Fruit fly (Drosophila melanogaster): ENCODE data around the gene CG14439.

Gene CG14439

dm6 chrX:6711295-6711694 is 36.0 kb upstream of the CG14439 start:
- TF ChIP-seq woc (GFP tag; optimal IDR thresholded peaks at IDR 0.05), result peak; percentile 7
- TF ChIP-seq sv (GFP tag; optimal IDR thresholded peaks at IDR 0.05), result peak; percentile 58
- TF ChIP-seq br (GFP tag; optimal IDR thresholded peaks at IDR 0.05), result peak; percentile 40
- TF ChIP-seq Vsx2 (GFP tag; optimal IDR thresholded peaks at IDR 0.05; ENCODE audit: partially characterized antibody), result no peak
- peak; percentile 0 for TF ChIP-seq tai (GFP tag; optimal IDR thresholded peaks at IDR 0.05)
- peak; percentile 62 for TF ChIP-seq rgr (GFP tag; optimal IDR thresholded peaks at IDR 0.05)
- no peak for TF ChIP-seq pan (optimal IDR thresholded peaks at IDR 0.05)
- peak; percentile 74 for TF ChIP-seq ey (GFP tag; optimal IDR thresholded peaks at IDR 0.05)
- peak; percentile 63 for TF ChIP-seq h (GFP tag; optimal IDR thresholded peaks at IDR 0.05)
- no peak for TF ChIP-seq usp (GFP tag; optimal IDR thresholded peaks at IDR 0.05)
- TF ChIP-seq sage (GFP tag; optimal IDR thresholded peaks at IDR 0.05), result no peak
- no peak for TF ChIP-seq Dfd (GFP tag; optimal IDR thresholded peaks at IDR 0.05)
- no peak for TF ChIP-seq CrebA (GFP tag; optimal IDR thresholded peaks at IDR 0.05; ENCODE audit: borderline replicate concordance)
- TF ChIP-seq fru (GFP tag; optimal IDR thresholded peaks at IDR 0.05), result peak; percentile 76
- peak; percentile 55 for TF ChIP-seq psq (GFP tag; optimal IDR thresholded peaks at IDR 0.05)
- peak; percentile 22 for TF ChIP-seq dmrt93B (GFP tag; optimal IDR thresholded peaks at IDR 0.05)
- peak; percentile 47 for TF ChIP-seq HLH106 (tag; optimal IDR thresholded peaks at IDR 0.05)
- TF ChIP-seq OdsH (GFP tag; optimal IDR thresholded peaks at IDR 0.05), result peak; percentile 58
- peak; percentile 16 for TF ChIP-seq CG32264 (GFP tag; optimal IDR thresholded peaks at IDR 0.05)
- TF ChIP-seq Hr78 (GFP tag; optimal IDR thresholded peaks at IDR 0.05), result no peak
- peak in 1 of 2 experiments; percentile 69 for TF ChIP-seq foxo (GFP tag; optimal IDR thresholded peaks at IDR 0.05)
- peak; percentile 53 for TF ChIP-seq Sp1 (GFP tag; optimal IDR thresholded peaks at IDR 0.05)

dm6 chrX:6716170-6716569 is 31.2 kb upstream of the CG14439 start:
- peak; percentile 94 for TF ChIP-seq Dfd (GFP tag; optimal IDR thresholded peaks at IDR 0.05)
- TF ChIP-seq ey (GFP tag; optimal IDR thresholded peaks at IDR 0.05), result no peak

dm6 chrX:6719259-6719658 is 28.1 kb upstream of the CG14439 start:
- TF ChIP-seq Dfd (GFP tag; optimal IDR thresholded peaks at IDR 0.05), result peak; percentile 32
- no peak for TF ChIP-seq ey (GFP tag; optimal IDR thresholded peaks at IDR 0.05)
- no peak for TF ChIP-seq Rel (GFP tag; optimal IDR thresholded peaks at IDR 0.05)
- peak; percentile 73 for TF ChIP-seq Rel (tag; optimal IDR thresholded peaks at IDR 0.05)

- TF ChIP-seq dmrt93B (GFP tag; optimal IDR thresholded peaks at IDR 0.05), result no peak
- TF ChIP-seq CrebA (GFP tag; optimal IDR thresholded peaks at IDR 0.05; ENCODE audit: borderline replicate concordance), result no peak
- TF ChIP-seq Jra (GFP tag; optimal IDR thresholded peaks at IDR 0.05), result no peak
- TF ChIP-seq Hnf4 (GFP tag; optimal IDR thresholded peaks at IDR 0.05), result no peak
- TF ChIP-seq pan (optimal IDR thresholded peaks at IDR 0.05), result no peak
- TF ChIP-seq tai (GFP tag; optimal IDR thresholded peaks at IDR 0.05), result no peak
- no peak for TF ChIP-seq Vsx2 (GFP tag; optimal IDR thresholded peaks at IDR 0.05; ENCODE audit: partially characterized antibody)
- no peak for TF ChIP-seq ey (GFP tag; optimal IDR thresholded peaks at IDR 0.05)
- no peak for TF ChIP-seq Mio (GFP tag; optimal IDR thresholded peaks at IDR 0.05)
- no peak for TF ChIP-seq foxo (GFP tag; optimal IDR thresholded peaks at IDR 0.05)
- no peak for TF ChIP-seq HLH106 (tag; optimal IDR thresholded peaks at IDR 0.05)
- no peak for TF ChIP-seq h (GFP tag; optimal IDR thresholded peaks at IDR 0.05)
- TF ChIP-seq Sp1 (GFP tag; optimal IDR thresholded peaks at IDR 0.05), result no peak
- TF ChIP-seq Myc (optimal IDR thresholded peaks at IDR 0.05), result no peak
- no peak for TF ChIP-seq lola (GFP tag; optimal IDR thresholded peaks at IDR 0.05)
- no peak for TF ChIP-seq Rel (GFP tag; optimal IDR thresholded peaks at IDR 0.05)
- TF ChIP-seq Rel (tag; optimal IDR thresholded peaks at IDR 0.05), result no peak
These were observed 27.4 kb upstream of the CG14439 start for dm6 chrX:6719968-6720367.

dm6 chrX:6723622-6724021 is 23.7 kb upstream of the CG14439 start:
- TF ChIP-seq GATAd (GFP tag; optimal IDR thresholded peaks at IDR 0.05), result no peak
- no peak for TF ChIP-seq OdsH (GFP tag; optimal IDR thresholded peaks at IDR 0.05)
- peak; percentile 99 for TF ChIP-seq Dfd (GFP tag; optimal IDR thresholded peaks at IDR 0.05)
- no peak for TF ChIP-seq psq (GFP tag; optimal IDR thresholded peaks at IDR 0.05)

- TF ChIP-seq CrebA (GFP tag; optimal IDR thresholded peaks at IDR 0.05; ENCODE audit: borderline replicate concordance), result no peak
- TF ChIP-seq Abd-B (GFP tag; optimal IDR thresholded peaks at IDR 0.05), result no peak
- no peak for TF ChIP-seq dl (GFP tag; optimal IDR thresholded peaks at IDR 0.05; ENCODE audit: insufficient read depth in 1 of 2, partially characterized antibody in 2 of 2)
- TF ChIP-seq br (GFP tag; optimal IDR thresholded peaks at IDR 0.05), result no peak
- peak; percentile 64 for TF ChIP-seq Dif (GFP tag; optimal IDR thresholded peaks at IDR 0.05; ENCODE audit: partially characterized antibody)
These were observed 22.3 kb upstream of the CG14439 start for dm6 chrX:6724904-6725505.
